Worm (Caenorhabditis elegans) whole organism, L3 larva: ENCODE results near the gene T09D3.3.

Experiments
- elt-2 ChIP-seq: sonication (generic microtip); optimal IDR thresholded peaks from 2 replicates; lab custom pipeline; 2016; ENCODE audit warnings: missing genetic modification reagents, mild to moderate bottlenecking, missing genetic modification characterization, missing compliant biosample characterization
- jun-1 ChIP-seq: fragments of 150-350 bp; optimal IDR thresholded peaks from 2 replicates; lab custom pipeline; 2014; ENCODE audit warnings: missing biosample characterization, missing genetic modification reagents, missing genetic modification characterization
- lin-39 ChIP-seq: fragments of 150-350 bp; optimal IDR thresholded peaks from 2 replicates; lab custom pipeline; 2018; ENCODE audit warnings: missing biosample characterization, missing genetic modification reagents, missing genetic modification characterization
- mdl-1 ChIP-seq: fragments of 150-350 bp; optimal IDR thresholded peaks from 2 replicates; lab custom pipeline; 2014; ENCODE audit warnings: missing biosample characterization, missing genetic modification characterization
- nhr-12 ChIP-seq: fragments of 150-350 bp; optimal IDR thresholded peaks from 2 replicates; lab custom pipeline; 2014; ENCODE audit warnings: missing biosample characterization, missing genetic modification characterization
- nhr-28 ChIP-seq: fragments of 150-350 bp; optimal IDR thresholded peaks from 2 replicates; lab custom pipeline; 2014; ENCODE audit warnings: missing biosample characterization, missing genetic modification characterization
- nhr-76 ChIP-seq: fragments of 150-350 bp; sonication (generic microtip); optimal IDR thresholded peaks from 5 replicates; lab custom pipeline; 2014; ENCODE audit warnings: missing biosample characterization, missing genetic modification characterization
- snpc-4 ChIP-seq: fragments of 150-350 bp; optimal IDR thresholded peaks from 2 replicates; lab custom pipeline; 2014; ENCODE audit warnings: missing biosample characterization, missing genetic modification characterization

ce11 chrV:5304366-5304765 is 45.0 kb downstream of the T09D3.3 start:
- TF ChIP-seq mdl-1 (tag; lab: Kevin White, UChicago), result no peak
- TF ChIP-seq nhr-76 (tag; lab: Kevin White, UChicago), result no peak
- TF ChIP-seq jun-1 (tag; lab: Kevin White, UChicago), result no peak
- TF ChIP-seq nhr-28 (tag; lab: Kevin White, UChicago), result no peak
- no peak for TF ChIP-seq nhr-12 (tag; lab: Kevin White, UChicago)
- TF ChIP-seq snpc-4 (tag; lab: Kevin White, UChicago), result no peak
- TF ChIP-seq elt-2, result no peak
- TF ChIP-seq lin-39 (tag; lab: Kevin White, UChicago), result no peak
